Worm (Caenorhabditis elegans): ENCODE data around the gene ldp-1.

DNA sequence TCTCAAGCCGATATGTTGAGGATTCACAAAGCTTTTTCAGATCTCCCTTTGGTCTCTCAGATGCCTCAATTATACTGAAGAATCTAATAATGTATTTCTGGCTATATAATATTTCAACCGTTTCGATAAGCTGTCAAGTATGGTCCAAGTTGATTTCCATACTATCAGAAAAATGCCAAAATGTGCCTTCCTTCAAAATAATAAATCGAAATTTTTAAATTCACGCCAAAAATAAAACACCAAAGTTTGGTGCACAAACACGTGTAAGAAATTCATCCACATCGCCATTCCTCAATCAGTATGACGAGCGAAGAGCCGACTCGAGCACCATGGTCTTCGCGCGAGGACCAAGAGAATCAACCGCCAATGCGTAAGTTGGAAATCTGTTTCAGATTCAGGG is 7.8 kb upstream of the ldp-1 start, which contains the start of gene F22F7.11:
- TF ChIP-seq tbx-2 (tag; optimal IDR thresholded peaks at IDR 0.05), result no peak
- TF ChIP-seq nhr-11 (tag; optimal IDR thresholded peaks at IDR 0.05), result no peak
- TF ChIP-seq fkh-6 (tag; optimal IDR thresholded peaks at IDR 0.05), result no peak
- TF ChIP-seq ama-1 (optimal IDR thresholded peaks at IDR 0.05), result no peak
- TF ChIP-seq syd-9 (tag; optimal IDR thresholded peaks at IDR 0.05), result no peak
- no peak for TF ChIP-seq C38D4.7 (GFP tag; optimal IDR thresholded peaks at IDR 0.05)
- TF ChIP-seq elt-2 (tag; optimal IDR thresholded peaks at IDR 0.05), result no peak
- TF ChIP-seq pqm-1 (tag; optimal IDR thresholded peaks at IDR 0.05), result no peak

All from whole organism, late embryonic.